Fruit fly (Drosophila melanogaster) whole organism, larva: ENCODE data around the gene dock.
A peak's percentile ranks its signal among the peaks of the same experiment; 100 is the strongest.

Source experiments
- noc ChIP-seq: fragments of 200-800 bp; sonication (Bioruptor generic); optimal IDR thresholded peaks from 3 replicates; lab custom pipeline; 2019; ENCODE audit warnings: missing biosample characterization, mild to moderate bottlenecking, missing genetic modification characterization, moderate library complexity

Gene dock

DNA sequence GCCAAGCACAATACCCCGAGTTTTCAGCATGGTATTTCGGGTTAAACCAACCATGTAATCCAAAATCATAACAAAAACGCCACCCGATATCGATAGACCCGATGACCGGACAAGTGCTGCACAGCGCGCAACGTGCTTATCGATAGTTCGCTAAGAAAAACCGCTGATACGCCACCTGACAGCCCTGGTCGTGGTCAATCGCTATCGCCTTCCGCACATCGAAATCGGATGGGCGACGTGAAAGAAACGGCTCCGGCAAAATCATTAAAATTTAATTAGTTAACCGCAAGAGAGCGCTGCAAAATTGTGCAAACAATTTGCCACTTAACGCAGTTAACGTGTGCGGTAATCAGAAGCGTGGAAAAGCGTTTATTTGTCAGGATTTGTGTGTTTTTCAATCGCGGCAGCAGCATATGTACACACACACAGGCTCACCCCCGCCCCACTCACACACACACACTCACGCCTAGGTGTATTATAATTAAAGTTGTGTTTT, at the start of gene dock, which contains the start of gene CG3862:
Gene dock (plus strand): TSS at position 202 of the 496 bp plus-strand sequence.
Gene CG3862 (minus strand): TSS at position 94 of the 496 bp plus-strand sequence.
- TF ChIP-seq noc (tag; lab: Kevin White, UChicago), result peak; percentile 81

DNA sequence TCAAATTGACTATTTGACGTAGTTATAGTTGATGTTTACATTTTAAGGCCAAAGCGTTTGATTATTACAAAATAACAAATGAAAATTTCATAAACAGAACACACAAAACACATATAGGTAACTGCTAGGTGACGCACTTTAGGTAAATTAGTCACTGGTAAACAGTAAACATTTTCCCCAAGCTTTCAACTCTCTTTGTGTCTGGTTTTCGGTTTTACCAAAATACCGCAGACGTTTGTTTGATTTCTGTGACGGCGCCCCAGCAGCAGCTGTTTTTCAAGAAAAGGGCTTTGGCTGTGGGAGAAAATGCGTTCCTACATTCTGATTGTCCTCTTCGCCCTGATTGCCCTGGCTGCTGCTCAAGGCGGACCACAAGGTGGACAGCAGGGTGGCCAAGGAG, 49.5 kb upstream of the dock start, which contains the start of gene CG13946:
Gene CG13946 (plus strand): TSS at position 301 of the 400 bp plus-strand sequence.
- no peak for TF ChIP-seq noc (tag; lab: Kevin White, UChicago)

DNA sequence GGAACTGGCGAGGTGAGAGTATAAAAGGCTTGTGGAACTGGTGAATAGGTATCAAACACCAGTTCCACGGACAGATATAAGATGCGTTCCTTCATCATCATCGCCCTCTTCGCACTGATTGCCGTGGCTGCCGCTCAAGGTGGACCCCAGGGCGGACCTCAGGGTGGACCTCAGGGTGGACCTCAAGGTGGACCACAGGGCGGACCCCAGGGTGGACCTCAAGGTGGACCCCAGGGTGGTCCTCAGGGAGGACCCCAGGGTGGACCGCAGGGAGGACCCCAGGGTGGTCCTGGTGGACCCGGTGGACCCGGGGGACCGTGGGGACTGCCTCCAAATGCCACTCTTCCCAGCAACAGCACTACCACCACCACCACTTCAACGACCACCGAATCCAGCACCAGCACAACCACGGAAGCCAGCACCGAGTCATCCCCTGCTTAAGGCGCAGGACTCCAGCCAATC, 46.6 kb upstream of the dock start, which contains the start of gene CG13947:
Gene CG13947 (plus strand): TSS at position 51 of the 462 bp plus-strand sequence.
- TF ChIP-seq noc (tag; lab: Kevin White, UChicago), result no peak

DNA sequence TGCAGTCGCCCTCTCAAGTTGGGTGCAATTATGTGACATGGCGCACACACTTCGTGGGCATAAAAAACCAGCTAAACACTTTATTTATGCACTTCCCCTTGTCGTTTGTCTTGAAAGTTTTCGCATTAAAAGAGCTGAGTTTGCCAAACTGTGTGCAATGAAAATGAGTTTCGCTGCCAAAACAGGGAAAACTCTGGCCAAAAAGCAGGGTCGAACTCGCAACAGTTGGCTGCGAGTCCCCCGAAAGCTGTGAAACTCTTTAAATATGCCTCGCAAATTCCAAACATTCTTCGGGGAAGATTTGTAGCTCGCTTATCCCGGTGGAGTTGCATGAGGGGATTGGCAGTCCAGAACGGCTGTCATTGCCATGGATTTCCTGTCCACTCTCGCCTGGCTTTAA, 45.6 kb upstream of the dock start, which contains the start of gene Gr21a:
Gene Gr21a (plus strand): TSS at position 301 of the 400 bp plus-strand sequence.
- no peak for TF ChIP-seq noc (tag; lab: Kevin White, UChicago)

DNA sequence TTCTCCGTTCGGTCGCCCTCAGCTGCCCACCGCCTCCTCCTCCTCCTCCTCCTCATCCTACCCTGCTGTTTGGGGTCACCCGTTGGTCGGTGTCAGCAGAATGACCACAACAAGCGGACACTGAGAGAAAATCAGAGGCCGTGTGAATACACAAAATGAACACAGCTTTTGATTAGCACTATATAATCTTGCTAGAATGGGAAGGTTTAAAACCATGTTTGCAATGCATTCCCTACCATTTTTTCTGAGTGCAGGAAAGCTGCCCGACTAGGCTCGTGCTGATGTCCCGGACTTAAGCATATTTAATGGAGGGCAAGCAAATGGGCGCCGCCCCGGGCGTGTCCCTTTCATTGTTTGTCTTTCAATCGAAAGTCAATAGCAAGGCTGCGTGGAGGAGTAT, 44.9 kb upstream of the dock start:
- no peak for TF ChIP-seq noc (tag; lab: Kevin White, UChicago)

DNA sequence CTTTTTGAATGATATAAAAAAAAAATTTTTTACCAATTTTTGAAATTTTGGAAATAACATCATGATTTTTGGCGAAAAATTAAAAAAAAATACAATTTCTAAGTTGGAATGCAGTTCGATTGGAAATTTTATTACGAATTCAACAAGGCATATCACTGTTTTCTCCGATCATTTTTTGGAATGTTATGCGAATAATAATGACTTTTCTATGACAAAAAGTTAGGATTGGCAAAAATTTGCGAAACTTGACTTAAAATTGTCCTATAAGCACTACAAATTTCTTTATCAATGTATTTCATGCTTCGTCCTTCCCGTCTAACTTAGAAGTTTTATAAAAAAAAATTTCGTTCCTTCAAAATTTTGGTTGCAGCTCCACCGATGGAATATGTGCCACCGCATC, 41.7 kb upstream of the dock start, which contains the start of gene CG3544:
Gene CG3544 (plus strand): TSS at position 301 of the 400 bp plus-strand sequence.
- TF ChIP-seq noc (tag; lab: Kevin White, UChicago), result no peak

DNA sequence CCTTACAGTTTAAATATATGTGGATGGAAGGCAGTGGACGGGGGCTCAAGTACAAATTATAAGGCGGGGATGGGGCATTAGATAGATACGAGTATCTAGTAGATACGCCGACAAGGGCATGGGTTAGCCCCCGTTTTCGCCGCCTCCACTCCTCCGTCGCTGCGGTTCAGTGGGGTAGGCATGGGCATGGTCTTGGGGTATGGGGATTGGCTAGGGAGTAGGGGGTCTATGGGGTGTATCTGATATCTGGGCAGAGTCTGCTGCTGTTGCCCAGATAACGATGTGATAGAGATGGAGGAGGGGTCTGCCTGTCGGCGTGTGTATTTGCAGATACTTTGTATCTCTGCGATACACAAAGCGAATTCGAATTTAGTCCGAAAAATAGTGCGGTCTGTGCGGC, 35.8 kb upstream of the dock start:
- TF ChIP-seq noc (tag; lab: Kevin White, UChicago), result no peak

DNA sequence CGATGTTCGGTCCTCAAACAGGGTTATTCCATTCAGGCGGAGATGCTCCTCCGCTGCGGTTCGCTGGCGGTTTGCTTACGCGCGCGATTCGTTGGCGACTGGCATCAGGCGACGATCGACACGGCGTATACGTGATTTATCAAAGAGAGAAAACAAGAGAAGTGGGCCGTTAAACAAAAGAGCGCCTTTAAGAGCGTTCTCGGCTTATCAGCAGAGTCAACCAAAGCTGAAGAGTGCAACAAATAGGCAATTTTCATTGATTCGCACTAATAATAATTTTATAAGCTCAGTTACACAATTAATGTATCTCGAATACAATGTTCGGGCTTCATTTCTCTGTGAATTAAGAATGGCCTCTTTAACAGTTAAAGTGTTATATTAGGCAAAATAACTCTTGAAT, 35.1 kb upstream of the dock start, which contains the start of gene Pkg21D:
Gene Pkg21D (minus strand): TSS at position 101 of the 400 bp plus-strand sequence.
- TF ChIP-seq noc (tag; lab: Kevin White, UChicago), result no peak

DNA sequence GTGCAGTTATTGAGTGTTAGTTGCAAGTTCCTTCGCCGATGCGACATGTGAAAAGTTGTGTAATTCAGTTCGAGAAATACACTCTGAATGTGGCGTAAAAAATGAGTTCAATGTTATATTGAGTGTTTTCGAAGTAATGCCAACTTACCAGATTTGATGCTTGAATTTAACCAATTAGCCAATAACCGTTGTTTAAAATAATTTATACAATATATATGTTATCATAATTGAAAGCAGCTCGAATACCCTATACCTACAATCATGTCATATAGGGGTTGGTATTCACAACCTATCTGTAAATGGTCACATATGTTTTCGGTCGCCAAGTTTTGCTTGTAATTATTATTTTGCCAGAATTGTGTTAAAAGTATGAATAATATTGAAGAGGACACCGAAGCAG, 15.5 kb upstream of the dock start, which contains the start of gene Nnf1b:
Gene Nnf1b (plus strand): TSS at position 301 of the 400 bp plus-strand sequence.
- no peak for TF ChIP-seq noc (tag; lab: Kevin White, UChicago)

DNA sequence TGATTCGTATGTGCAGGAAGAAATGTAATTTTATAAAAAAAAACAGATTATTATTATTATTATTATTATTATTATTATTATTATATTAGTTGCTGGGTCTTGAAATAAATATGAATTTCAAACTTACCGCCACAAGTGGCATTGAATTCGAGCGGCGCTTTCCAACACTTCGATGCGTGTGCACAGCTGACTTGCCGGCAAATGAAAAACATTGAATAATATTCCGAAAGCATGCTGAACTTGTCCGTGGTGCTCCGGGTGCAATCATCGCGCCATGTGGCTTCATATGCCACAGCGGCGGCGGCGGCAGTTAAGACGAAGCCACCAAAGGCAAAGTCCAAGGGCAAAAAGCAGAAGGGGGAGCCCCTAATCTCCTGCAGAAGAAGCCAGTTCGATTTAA, 14.4 kb upstream of the dock start, which contains the start of gene Dbp21E2:
Gene Dbp21E2 (plus strand): TSS at position 180 of the 400 bp plus-strand sequence.
- no peak for TF ChIP-seq noc (tag; lab: Kevin White, UChicago)

DNA sequence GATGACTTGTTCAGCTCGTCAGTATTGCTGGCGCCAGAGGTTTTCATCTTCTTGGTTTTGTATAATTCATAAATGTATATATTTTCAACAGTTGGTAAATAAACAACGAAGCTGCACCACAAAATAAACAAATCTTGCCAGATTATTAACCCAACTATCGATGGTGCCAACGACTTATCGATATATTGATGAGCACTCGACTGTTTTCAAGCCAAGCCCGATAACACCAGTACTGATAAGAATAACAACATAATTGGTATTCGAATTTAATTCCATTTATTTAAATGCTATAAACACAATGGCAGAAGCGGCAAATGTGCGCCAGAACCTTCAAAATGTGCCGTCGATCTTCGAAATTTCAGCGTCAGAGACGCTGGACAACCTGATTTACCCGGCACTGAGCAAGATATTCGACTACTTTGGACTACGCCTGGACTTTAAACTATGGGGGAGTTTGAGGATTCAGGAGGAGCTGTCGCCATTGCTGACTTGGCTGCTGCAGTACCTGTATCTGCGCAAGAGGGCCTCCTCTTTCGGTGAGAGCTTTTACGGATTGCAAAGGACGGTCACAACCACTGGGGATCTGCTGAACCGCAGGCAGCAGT, 9.9 kb upstream of the dock start, which contains the start of the genes Saf6 and Pex12:
Gene Saf6 (minus strand): TSS at position 166 of the 605 bp plus-strand sequence.
Gene Pex12 (plus strand): TSS at position 209 of the 605 bp plus-strand sequence.
- no peak for TF ChIP-seq noc (tag; lab: Kevin White, UChicago)

DNA sequence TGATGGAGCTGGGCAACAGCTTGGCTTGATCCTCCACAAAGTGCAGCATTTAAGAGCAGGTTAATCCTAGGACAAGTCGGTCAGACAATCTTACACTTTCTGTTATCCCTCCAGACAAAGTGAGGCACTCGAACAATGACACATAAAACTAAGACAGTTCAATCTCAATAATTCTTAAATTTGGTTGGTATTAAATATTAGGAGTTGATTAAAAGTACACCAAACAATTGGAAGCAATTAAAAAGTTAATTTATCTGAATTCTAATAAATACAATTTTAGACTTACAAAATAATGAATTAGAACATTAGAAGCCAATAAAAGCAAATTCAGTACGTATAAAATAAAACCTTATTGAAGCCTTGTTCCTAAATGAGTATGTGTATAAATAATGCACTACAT, 7.9 kb upstream of the dock start, which contains the start of gene CG15880:
Gene CG15880 (minus strand): TSS at position 101 of the 400 bp plus-strand sequence.
- TF ChIP-seq noc (tag; lab: Kevin White, UChicago), result no peak

DNA sequence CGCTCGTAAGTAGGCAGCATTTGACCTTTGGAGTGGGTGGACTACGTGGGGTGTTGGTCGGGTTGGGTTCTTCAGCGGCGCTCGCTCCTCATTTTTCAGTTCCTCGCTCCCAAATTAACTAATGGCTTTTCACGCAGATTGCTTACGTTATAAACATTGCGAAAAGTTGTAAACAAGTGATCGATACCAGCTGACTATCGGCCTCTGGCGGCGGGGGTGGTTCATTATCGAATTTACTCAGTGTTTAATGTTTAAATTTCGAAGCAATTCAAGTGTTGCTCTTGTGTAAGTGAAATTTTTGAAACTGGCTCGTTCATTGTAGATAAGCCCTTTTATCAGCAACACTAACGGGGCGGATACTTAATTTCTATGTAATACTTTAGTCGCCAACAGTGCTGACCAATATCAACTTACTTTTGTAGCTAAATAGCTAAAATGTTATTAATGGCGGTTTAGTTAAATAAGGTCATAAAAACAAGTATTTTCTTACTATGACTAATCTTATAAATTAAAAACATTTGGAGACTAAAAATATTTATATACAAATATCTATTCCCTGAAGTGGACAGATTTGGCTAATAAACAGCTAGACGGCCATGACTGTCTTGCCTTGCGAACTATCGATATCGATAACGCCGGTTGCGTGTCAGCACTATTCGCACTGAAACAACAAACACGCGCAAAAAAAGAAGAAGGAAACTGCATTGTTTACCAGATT, 6.3 kb upstream of the dock start, which contains the start of the genes PGAP2 and Clp:
Gene PGAP2 (minus strand): TSS at position 194 of the 718 bp plus-strand sequence.
Gene Clp (plus strand): TSS at position 650 of the 718 bp plus-strand sequence.
- TF ChIP-seq noc (tag; lab: Kevin White, UChicago), result peak; percentile 66

DNA sequence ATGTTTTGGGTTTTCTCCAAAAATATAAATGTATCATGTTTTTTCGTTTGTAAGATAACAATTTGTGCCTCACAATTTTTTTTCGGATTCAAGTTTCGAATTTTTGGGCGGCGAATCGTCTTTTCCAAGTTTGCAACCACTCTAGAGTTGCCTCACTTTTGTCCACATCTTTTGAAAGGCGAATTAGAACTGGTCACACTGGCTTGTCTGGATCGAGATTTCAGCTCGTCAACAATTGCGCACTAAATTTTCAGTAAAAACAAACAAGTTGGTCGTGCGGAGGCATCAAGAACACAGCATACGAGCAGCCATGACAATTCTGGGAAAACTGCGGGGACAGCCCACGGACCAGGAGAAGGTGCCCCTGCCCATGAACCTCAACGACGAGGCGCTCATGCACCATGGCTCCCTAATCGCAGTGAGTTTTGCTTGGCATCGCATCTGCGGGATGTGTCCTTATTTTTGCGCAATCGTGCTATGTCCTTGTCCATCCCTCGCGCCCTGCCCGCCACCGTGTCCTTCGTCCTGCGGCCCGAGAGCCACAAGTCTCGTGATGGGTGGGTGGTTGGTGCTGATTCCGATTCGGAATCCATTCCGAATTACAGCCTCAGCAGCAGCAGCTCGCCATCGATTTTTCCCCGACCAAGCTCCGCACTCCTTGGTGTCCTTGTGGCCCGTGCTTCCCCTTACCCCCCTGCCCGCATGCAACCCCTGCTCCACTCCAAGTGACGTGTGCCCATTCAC, 4.4 kb upstream of the dock start, which contains the start of gene CG3662:
Gene CG3662 (plus strand): TSS at position 48 of the 744 bp plus-strand sequence.
- TF ChIP-seq noc (tag; lab: Kevin White, UChicago), result peak; percentile 17
